Worm (Caenorhabditis elegans) whole organism, young adult: Measurements from ENCODE around the gene M79.2.

ENCODE experiments used
- B0261.1 ChIP-seq: sonication (generic microtip); optimal IDR thresholded peaks from 2 replicates; lab custom pipeline; 2016; ENCODE audit warnings: mild to moderate bottlenecking, missing genetic modification characterization, moderate library complexity, missing compliant biosample characterization
- C17E4.6 ChIP-seq: fragments of 200-800 bp; sonication (Bioruptor generic); IDR thresholded peaks from 2 replicates; pipeline ENCODE4 v1.3.6; 2022; ENCODE audit warnings: missing genetic modification reagents, missing genetic modification characterization, missing compliant biosample characterization
- F33H1.4 ChIP-seq: fragments of 200-800 bp; sonication (Bioruptor generic); IDR thresholded peaks from 2 replicates; pipeline ENCODE4 v1.3.6; 2022; ENCODE audit warnings: missing genetic modification reagents, missing genetic modification characterization, missing compliant biosample characterization
- F49E8.2 ChIP-seq: sonication (generic microtip); optimal IDR thresholded peaks from 3 replicates; lab custom pipeline; 2017; ENCODE audit warnings: missing genetic modification characterization, mild to moderate bottlenecking, missing compliant biosample characterization, antibody characterized with exemption, moderate library complexity; ENCODE audit not compliant: insufficient read depth
- F55B11.4 ChIP-seq: sonication (generic microtip); optimal IDR thresholded peaks from 2 replicates; lab custom pipeline; 2016; ENCODE audit warnings: missing compliant biosample characterization, missing genetic modification characterization, borderline replicate concordance; ENCODE audit not compliant: insufficient read depth
- T07F8.4 ChIP-seq: sonication (generic microtip); optimal IDR thresholded peaks from 2 replicates; lab custom pipeline; 2016; ENCODE audit warnings: mild to moderate bottlenecking, missing genetic modification characterization, moderate library complexity, missing compliant biosample characterization
- Y56A3A.18 ChIP-seq: fragments of 200-800 bp; sonication (Bioruptor generic); IDR thresholded peaks from 2 replicates; pipeline ENCODE4 v1.3.6; 2022; ENCODE audit warnings: missing genetic modification reagents, missing genetic modification characterization, missing compliant biosample characterization
- akir-1 ChIP-seq: fragments of 200-800 bp; sonication (Bioruptor generic); optimal IDR thresholded peaks from 2 replicates; lab custom pipeline; 2018; ENCODE audit warnings: mild to moderate bottlenecking, missing genetic modification characterization, moderate library complexity, missing compliant biosample characterization
- attf-3 ChIP-seq: fragments of 200-800 bp; sonication (Bioruptor generic); conservative IDR thresholded peaks from 2 replicates; pipeline ENCODE4 v1.3.6; 2022; ENCODE audit warnings: missing genetic modification reagents, missing genetic modification characterization, missing compliant biosample characterization
- bed-2 ChIP-seq: fragments of 200-800 bp; sonication (Bioruptor generic); IDR thresholded peaks from 2 replicates; pipeline ENCODE4 v1.3.6; 2022; ENCODE audit warnings: missing genetic modification reagents, missing genetic modification characterization, missing compliant biosample characterization
- cebp-1 ChIP-seq, 2 experiments: fragments of 200-800 bp in 1 of 2; sonication (Bioruptor generic) in 1 of 2; sonication (generic microtip) in 1 of 2; IDR thresholded peaks in 1 of 2; optimal IDR thresholded peaks in 1 of 2; 2 replicates each; pipeline versions ENCODE4 v1.3.6 to Lab custom; 2017 to 2022; ENCODE audit warnings: missing compliant biosample characterization in 2 of 2, missing genetic modification characterization in 2 of 2, mild to moderate bottlenecking in 1 of 2, missing genetic modification reagents in 1 of 2, moderate library complexity in 1 of 2
- ceh-27 ChIP-seq: fragments of 200-800 bp; sonication (Bioruptor generic); optimal IDR thresholded peaks from 2 replicates; lab custom pipeline; 2018; ENCODE audit warnings: mild to moderate bottlenecking, missing genetic modification characterization, moderate library complexity, missing compliant biosample characterization
- ceh-58 ChIP-seq: fragments of 200-800 bp; sonication (Bioruptor generic); IDR thresholded peaks from 2 replicates; pipeline ENCODE4 v1.3.6; 2022; ENCODE audit warnings: missing genetic modification characterization, missing compliant biosample characterization
- egl-18 ChIP-seq: fragments of 200-800 bp; sonication (Bioruptor generic); IDR thresholded peaks from 2 replicates; pipeline ENCODE4 v1.3.6; 2022; ENCODE audit warnings: missing genetic modification reagents, missing genetic modification characterization, missing compliant biosample characterization
- egrh-3 ChIP-seq: fragments of 200-800 bp; sonication (Bioruptor generic); IDR thresholded peaks from 2 replicates; pipeline ENCODE4 v1.3.6; 2022; ENCODE audit warnings: missing genetic modification reagents, missing genetic modification characterization, missing compliant biosample characterization
- ets-4 ChIP-seq: fragments of 200-800 bp; sonication (Bioruptor generic); optimal IDR thresholded peaks from 2 replicates; lab custom pipeline; 2018; ENCODE audit warnings: mild to moderate bottlenecking, missing genetic modification characterization, missing compliant biosample characterization
- hmg-1.2 ChIP-seq: fragments of 200-800 bp; sonication (Bioruptor generic); IDR thresholded peaks from 2 replicates; pipeline ENCODE4 v1.3.6; 2022; ENCODE audit warnings: missing genetic modification reagents, missing genetic modification characterization, missing compliant biosample characterization
- lsl-1 ChIP-seq: fragments of 200-800 bp; sonication (Bioruptor generic); optimal IDR thresholded peaks from 2 replicates; lab custom pipeline; 2018; ENCODE audit warnings: mild to moderate bottlenecking, missing genetic modification characterization, moderate library complexity, missing compliant biosample characterization
- lsy-27 ChIP-seq: sonication (generic microtip); optimal IDR thresholded peaks from 2 replicates; lab custom pipeline; 2017; ENCODE audit warnings: missing genetic modification characterization, mild to moderate bottlenecking, missing compliant biosample characterization, antibody characterized with exemption, missing genotype, borderline replicate concordance; ENCODE audit not compliant: insufficient read depth
- mxl-1 ChIP-seq: sonication (generic microtip); optimal IDR thresholded peaks from 2 replicates; lab custom pipeline; 2016; ENCODE audit warnings: missing genetic modification characterization, missing compliant biosample characterization
- nfyb-1 ChIP-seq: fragments of 200-800 bp; sonication (Bioruptor generic); IDR thresholded peaks from 2 replicates; pipeline ENCODE4 v1.3.6; 2022; ENCODE audit warnings: missing genetic modification reagents, missing genetic modification characterization, missing compliant biosample characterization
- nhr-27 ChIP-seq: fragments of 200-800 bp; sonication (Bioruptor generic); optimal IDR thresholded peaks from 2 replicates; lab custom pipeline; 2018; ENCODE audit warnings: mild to moderate bottlenecking, missing genetic modification characterization, moderate library complexity, missing compliant biosample characterization
- nhr-80 ChIP-seq: sonication (generic microtip); optimal IDR thresholded peaks from 2 replicates; lab custom pipeline; 2016; ENCODE audit warnings: missing genetic modification characterization, missing compliant biosample characterization
- nhr-90 ChIP-seq: sonication (generic microtip); optimal IDR thresholded peaks from 2 replicates; lab custom pipeline; 2016; ENCODE audit warnings: missing genotype, mild to moderate bottlenecking, missing genetic modification characterization, missing compliant biosample characterization
- sptf-2 ChIP-seq: fragments of 200-800 bp; sonication (Bioruptor generic); optimal IDR thresholded peaks from 2 replicates; lab custom pipeline; 2018; ENCODE audit warnings: mild to moderate bottlenecking, missing genetic modification characterization, missing compliant biosample characterization
- zfh-2 ChIP-seq: fragments of 200-800 bp; sonication (Bioruptor generic); conservative IDR thresholded peaks from 2 replicates; pipeline ENCODE4 v1.3.6; 2022; ENCODE audit warnings: missing genetic modification reagents, missing genetic modification characterization, missing compliant biosample characterization
- zim-3 ChIP-seq: sonication (generic microtip); optimal IDR thresholded peaks from 2 replicates; lab custom pipeline; 2017; ENCODE audit warnings: mild to moderate bottlenecking, missing genetic modification characterization, moderate library complexity, missing compliant biosample characterization
- ztf-3 ChIP-seq: fragments of 200-800 bp; sonication (Bioruptor generic); optimal IDR thresholded peaks from 2 replicates; lab custom pipeline; 2018; ENCODE audit warnings: mild to moderate bottlenecking, missing genetic modification characterization, missing compliant biosample characterization
- ztf-6 ChIP-seq: fragments of 200-800 bp; sonication (Bioruptor generic); IDR thresholded peaks from 2 replicates; pipeline ENCODE4 v1.3.6; 2022; ENCODE audit warnings: missing genetic modification reagents, missing genetic modification characterization, missing compliant biosample characterization

M79.2 gene

DNA sequence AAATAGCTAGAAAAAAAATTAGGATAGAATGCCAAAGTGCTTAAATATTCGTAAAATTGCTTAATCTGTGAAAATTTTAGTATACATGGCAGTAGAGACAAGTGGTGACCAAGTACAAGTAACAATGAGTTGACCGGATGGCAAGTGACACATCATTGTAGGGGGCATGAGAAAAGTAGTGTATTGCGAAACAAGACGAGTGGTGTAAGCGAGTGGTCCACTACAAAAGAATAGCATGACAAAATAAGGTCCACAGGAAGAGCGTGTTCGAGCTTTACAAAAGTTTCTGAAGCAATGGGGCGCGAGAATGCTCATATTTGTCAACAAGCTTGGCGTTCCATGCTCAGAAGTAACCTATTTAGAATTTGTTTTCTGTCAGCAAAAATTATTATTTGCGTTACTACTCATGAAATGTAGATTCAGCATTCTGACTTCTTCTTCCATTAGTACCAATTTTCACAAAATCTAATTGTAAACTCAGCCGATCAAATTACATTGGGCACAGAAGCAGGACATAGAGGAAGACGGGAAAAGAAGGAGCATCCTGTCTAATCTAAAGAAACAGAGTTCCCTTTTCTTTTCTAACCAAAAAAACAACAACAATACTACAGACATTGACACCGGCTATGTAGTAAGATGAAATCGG is 8.9 kb downstream of the M79.2 start:
- no peak for TF ChIP-seq cebp-1 (GFP tag; IDR thresholded peaks at IDR 0.05; lab: Robert Waterston, UW)
- TF ChIP-seq cebp-1 (tag; optimal IDR thresholded peaks at IDR 0.05; lab: Kevin White, UChicago): peak; percentile 75
- TF ChIP-seq nhr-90 (tag; lab: Kevin White, UChicago): no peak
- no peak for TF ChIP-seq F49E8.2 (tag; lab: Kevin White, UChicago)
- TF ChIP-seq nhr-27 (tag; lab: Kevin White, UChicago): no peak

DNA sequence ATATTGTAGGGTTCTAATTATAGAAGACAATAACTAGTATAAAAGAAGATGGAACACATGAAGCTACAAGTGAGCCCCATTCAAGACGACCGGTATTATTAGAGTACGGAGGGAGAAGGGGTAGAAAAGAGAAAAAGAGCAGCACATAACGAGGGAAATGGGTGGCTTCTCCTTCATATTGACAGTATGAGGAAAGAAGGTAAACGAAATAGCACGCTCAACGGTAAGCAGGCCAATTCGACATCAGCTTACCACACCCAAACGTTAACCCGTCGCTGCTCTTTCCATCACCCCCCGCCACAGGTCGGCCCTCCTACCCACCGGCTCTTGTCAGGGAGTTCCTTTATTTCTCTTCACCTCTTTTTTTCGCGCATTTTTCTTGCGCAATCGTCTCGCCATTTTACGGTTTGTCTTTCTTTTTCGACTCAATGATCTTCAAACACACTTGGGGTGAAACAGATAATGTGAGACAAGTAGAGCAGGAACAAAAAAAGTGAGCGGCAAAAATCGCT is 9.9 kb downstream of the M79.2 start:
- TF ChIP-seq ceh-27: no peak
- TF ChIP-seq nhr-80 (tag; lab: Kevin White, UChicago): peak; percentile 28

DNA sequence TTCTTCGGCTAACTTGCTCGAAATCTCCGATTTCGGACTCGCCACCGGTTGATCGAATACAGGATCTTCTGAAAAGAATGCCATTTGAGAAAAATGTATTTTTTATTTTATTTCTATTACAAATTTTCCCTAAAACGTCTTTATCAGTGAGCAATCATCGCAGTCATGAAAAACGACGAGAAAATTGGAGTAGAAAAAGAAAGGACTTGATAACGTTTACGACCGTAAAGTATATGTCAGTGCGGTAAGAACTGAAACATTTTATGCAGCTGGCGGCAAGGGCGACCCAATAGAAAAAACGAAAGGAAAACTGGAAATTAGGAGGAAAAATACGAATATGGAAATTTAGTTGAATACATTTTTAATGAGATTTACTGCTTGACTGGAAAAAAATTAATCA is 10.8 kb downstream of the M79.2 start:
- TF ChIP-seq sptf-2 (GFP tag; lab: Kevin White, UChicago) (no peak), nfyb-1 (GFP tag; lab: Robert Waterston, UW) (no peak), ztf-3 (no peak), ets-4 (no peak), lsy-27 (tag; lab: Kevin White, UChicago) (no peak), attf-3 (no peak), nhr-80 (tag; lab: Kevin White, UChicago) (peak; percentile 68), F55B11.4 (tag; lab: Kevin White, UChicago) (no peak)

DNA sequence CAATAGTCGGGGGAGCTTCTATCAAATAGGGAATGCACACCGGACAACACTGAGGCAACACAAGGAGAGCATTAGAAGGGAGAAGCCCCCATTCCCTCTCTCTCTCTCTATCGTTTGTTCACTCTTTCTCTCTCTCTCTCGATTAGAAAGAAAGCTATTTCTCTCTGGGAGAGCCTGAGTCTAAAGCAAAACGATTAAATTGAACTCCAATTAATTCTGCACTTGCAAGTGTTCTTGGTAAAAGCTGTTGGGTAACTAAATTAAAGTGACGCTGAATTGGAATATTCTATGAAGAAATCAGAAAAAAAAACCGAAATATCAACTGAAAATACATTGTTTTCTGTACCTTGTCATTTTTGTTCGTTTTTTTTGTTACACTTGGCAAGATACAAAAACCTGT is 12.6 kb downstream of the M79.2 start:
- no peak for TF ChIP-seq lsl-1
- TF ChIP-seq T07F8.4 (tag; lab: Kevin White, UChicago): no peak

DNA sequence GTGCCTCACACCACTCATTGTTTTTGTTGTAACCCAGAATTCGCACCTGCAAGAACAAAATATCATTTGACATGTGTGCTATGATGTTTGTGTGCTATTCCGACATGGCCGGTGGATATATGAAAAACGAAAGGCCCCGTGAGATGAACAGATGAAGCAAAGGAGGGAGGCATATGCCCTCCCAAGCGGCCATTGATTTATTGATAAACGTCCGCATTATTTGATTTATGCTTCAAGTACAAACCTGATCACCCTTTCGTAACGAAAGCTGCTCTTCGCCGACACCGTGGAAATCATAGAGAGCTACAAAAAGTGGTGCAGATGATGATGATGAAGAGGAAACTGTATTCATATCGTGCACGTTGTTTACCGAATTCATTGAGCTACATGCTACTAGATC is 16.3 kb downstream of the M79.2 start:
- TF ChIP-seq Y56A3A.18 (GFP tag; lab: Robert Waterston, UW) (no peak), mxl-1 (tag; lab: Kevin White, UChicago) (no peak), egrh-3 (GFP tag; lab: Robert Waterston, UW) (no peak), ztf-6 (GFP tag; lab: Robert Waterston, UW) (no peak), zim-3 (tag; lab: Kevin White, UChicago) (no peak), nhr-27 (tag; lab: Kevin White, UChicago) (no peak), hmg-1.2 (no peak), akir-1 (no peak), bed-2 (GFP tag; lab: Robert Waterston, UW) (no peak), egl-18 (GFP tag; lab: Robert Waterston, UW) (no peak), C17E4.6 (no peak), nhr-90 (tag; lab: Kevin White, UChicago) (no peak), zfh-2 (GFP tag; lab: Robert Waterston, UW) (no peak), ceh-58 (GFP tag; lab: Robert Waterston, UW) (no peak), F33H1.4 (GFP tag; lab: Robert Waterston, UW) (no peak), T07F8.4 (tag; lab: Kevin White, UChicago) (no peak), B0261.1 (tag; lab: Kevin White, UChicago) (no peak)
